Fruit fly (Drosophila melanogaster) whole organism, embryonic: Measurements from ENCODE around the gene Ir93a.
A peak's percentile ranks its signal among the peaks of the same experiment; 100 is the strongest.

Experiments used
- Adf1 ChIP-seq: fragments of 200-800 bp; sonication (Bioruptor generic); IDR thresholded peaks from 2 replicates; pipeline ENCODE4 v1.3.6; 2022; ENCODE audit warnings: missing biosample characterization, missing genetic modification characterization
- Bdp1 ChIP-seq: fragments of 200-800 bp; sonication (Bioruptor generic); optimal IDR thresholded peaks from 3 replicates; lab custom pipeline; 2016; ENCODE audit warnings: missing biosample characterization, missing genetic modification characterization
- CG11085 ChIP-seq: fragments of 200-800 bp; sonication (Bioruptor generic); IDR thresholded peaks from 2 replicates; pipeline ENCODE4 v1.3.6; 2022; ENCODE audit warnings: missing biosample characterization, missing genetic modification characterization
- CG12104 ChIP-seq: fragments of 200-800 bp; sonication (Bioruptor generic); optimal IDR thresholded peaks from 3 replicates; lab custom pipeline; 2016; ENCODE audit warnings: missing biosample characterization, missing genetic modification characterization
- CG12155 ChIP-seq: fragments of 200-800 bp; sonication (Bioruptor generic); optimal IDR thresholded peaks from 3 replicates; lab custom pipeline; 2016; ENCODE audit warnings: missing biosample characterization, missing genetic modification characterization
- CG13424 ChIP-seq: fragments of 200-800 bp; sonication (Bioruptor generic); optimal IDR thresholded peaks from 2 replicates; lab custom pipeline; 2019; ENCODE audit warnings: missing biosample characterization, mild to moderate bottlenecking, missing genetic modification characterization, moderate library complexity
- CG13894 ChIP-seq: fragments of 200-800 bp; sonication (Bioruptor generic); optimal IDR thresholded peaks from 3 replicates; lab custom pipeline; 2018; ENCODE audit warnings: missing biosample characterization, mild to moderate bottlenecking, missing genetic modification characterization, moderate library complexity
- CG14965 ChIP-seq: fragments of 200-800 bp; sonication (Bioruptor generic); optimal IDR thresholded peaks from 2 replicates; lab custom pipeline; 2016; ENCODE audit warnings: missing biosample characterization, missing genetic modification characterization, borderline replicate concordance
- CG17612 ChIP-seq: fragments of 200-800 bp; sonication (Bioruptor generic); IDR thresholded peaks from 2 replicates; pipeline ENCODE4 v1.3.6; 2022; ENCODE audit warnings: missing biosample characterization, missing genetic modification characterization
- CG18262 ChIP-seq: fragments of 200-800 bp; optimal IDR thresholded peaks from 3 replicates; lab custom pipeline; 2019; ENCODE audit warnings: missing biosample characterization, mild to moderate bottlenecking, missing genetic modification characterization, moderate library complexity
- CG1832 ChIP-seq: fragments of 200-800 bp; sonication (Bioruptor generic); optimal IDR thresholded peaks from 2 replicates; lab custom pipeline; 2017; ENCODE audit warnings: missing biosample characterization, mild to moderate bottlenecking, missing genetic modification characterization, inconsistent platforms
- CG2120 ChIP-seq: fragments of 200-800 bp; sonication (Bioruptor generic); optimal IDR thresholded peaks from 3 replicates; lab custom pipeline; 2016; ENCODE audit warnings: missing biosample characterization, missing genetic modification characterization
- CG32767 ChIP-seq: fragments of 200-800 bp; sonication (Bioruptor generic); IDR thresholded peaks from 2 replicates; pipeline ENCODE4 v1.3.6; 2022; ENCODE audit warnings: missing biosample characterization, missing genetic modification characterization
- CG33557 ChIP-seq: fragments of 200-800 bp; sonication (Bioruptor generic); optimal IDR thresholded peaks from 2 replicates; lab custom pipeline; 2019; ENCODE audit warnings: missing biosample characterization, mild to moderate bottlenecking, missing genetic modification characterization, moderate library complexity
- CG43689 ChIP-seq: fragments of 200-800 bp; sonication (Bioruptor generic); IDR thresholded peaks from 2 replicates; pipeline ENCODE4 v1.3.6; 2022; ENCODE audit warnings: missing biosample characterization, missing genetic modification characterization
- CG4854 ChIP-seq: fragments of 200-800 bp; sonication (Bioruptor generic); optimal IDR thresholded peaks from 2 replicates; lab custom pipeline; 2016; ENCODE audit warnings: missing biosample characterization, missing genetic modification characterization, inconsistent platforms
- CG6791 ChIP-seq: fragments of 200-800 bp; sonication (Bioruptor generic); IDR thresholded peaks from 3 replicates; pipeline ENCODE4 v1.3.6; 2022; ENCODE audit warnings: missing biosample characterization, missing genetic modification characterization; ENCODE audit not compliant: partially characterized antibody
- CG9727 ChIP-seq: fragments of 200-800 bp; sonication (Bioruptor generic); optimal IDR thresholded peaks from 3 replicates; lab custom pipeline; 2017; ENCODE audit warnings: missing biosample characterization, mild to moderate bottlenecking, missing genetic modification characterization
- CG9876 ChIP-seq: fragments of 200-800 bp; sonication (Bioruptor generic); optimal IDR thresholded peaks from 2 replicates; lab custom pipeline; 2016; ENCODE audit warnings: missing biosample characterization, missing genetic modification characterization
- CkIIα-i1 ChIP-seq: fragments of 200-800 bp; sonication (Bioruptor generic); IDR thresholded peaks from 2 replicates; pipeline ENCODE4 v1.3.6; 2022; ENCODE audit warnings: missing biosample characterization, missing genetic modification characterization
- Dfd ChIP-seq, 2 experiments: fragments of >200 bp; optimal IDR thresholded peaks; 2 replicates each; lab custom pipeline; 2017; ENCODE audit warnings: missing biosample characterization in 2 of 2, missing genetic modification characterization in 2 of 2
- Dll ChIP-seq: fragments of 200-800 bp; sonication (Bioruptor generic); IDR thresholded peaks from 4 replicates; pipeline ENCODE4 v1.3.6; 2022; ENCODE audit warnings: missing biosample characterization, missing genetic modification characterization; ENCODE audit not compliant: partially characterized antibody
- Doc3 ChIP-seq: fragments of 200-800 bp; sonication (Bioruptor generic); IDR thresholded peaks from 3 replicates; pipeline ENCODE4 v1.3.6; 2022; ENCODE audit warnings: missing biosample characterization, missing genetic modification characterization; ENCODE audit not compliant: partially characterized antibody
- Fer2 ChIP-seq: fragments of 200-800 bp; sonication (Bioruptor generic); optimal IDR thresholded peaks from 2 replicates; lab custom pipeline; 2018; ENCODE audit warnings: missing biosample characterization, mild to moderate bottlenecking, missing genetic modification characterization, moderate library complexity
- Hand ChIP-seq: fragments of 200-800 bp; sonication (Bioruptor generic); optimal IDR thresholded peaks from 2 replicates; lab custom pipeline; 2017; ENCODE audit warnings: mild to moderate bottlenecking, missing biosample characterization, missing genetic modification reagents, missing genetic modification characterization
- Med ChIP-seq: fragments of 200-800 bp; sonication (Bioruptor generic); peaks from one replicate; lab custom pipeline; 2016; ENCODE audit warnings: missing biosample characterization, missing genetic modification characterization, mild to moderate bottlenecking, inconsistent platforms, moderate library complexity
- NC2α ChIP-seq: fragments of 200-800 bp; sonication (Bioruptor generic); optimal IDR thresholded peaks from 2 replicates; lab custom pipeline; 2016; ENCODE audit warnings: missing biosample characterization, missing genetic modification characterization
- NfI ChIP-seq: fragments of 200-800 bp; sonication (Bioruptor generic); optimal IDR thresholded peaks from 3 replicates; lab custom pipeline; 2018; ENCODE audit warnings: missing biosample characterization, mild to moderate bottlenecking, missing genetic modification characterization, moderate library complexity
- Taf1 ChIP-seq: fragments of 200-800 bp; sonication (Bioruptor generic); IDR thresholded peaks from 2 replicates; pipeline ENCODE4 v1.3.6; 2022; ENCODE audit warnings: missing biosample characterization, missing genetic modification characterization
- abd-A ChIP-seq: fragments of 200-800 bp; sonication (Bioruptor generic); optimal IDR thresholded peaks from 3 replicates; lab custom pipeline; 2019; ENCODE audit warnings: missing biosample characterization, mild to moderate bottlenecking, missing genetic modification characterization, moderate library complexity
- ase ChIP-seq: fragments of 200-800 bp; sonication (Bioruptor generic); IDR thresholded peaks from 3 replicates; pipeline ENCODE4 v1.3.6; 2022; ENCODE audit warnings: missing biosample characterization, missing genetic modification characterization
- ash1 ChIP-seq: fragments of 200-800 bp; sonication (Bioruptor generic); optimal IDR thresholded peaks from 2 replicates; lab custom pipeline; 2018; ENCODE audit warnings: missing biosample characterization, mild to moderate bottlenecking, missing genetic modification characterization
- bbx ChIP-seq: fragments of 200-800 bp; sonication (Bioruptor generic); IDR thresholded peaks from 2 replicates; pipeline ENCODE4 v1.3.6; 2022; ENCODE audit warnings: missing biosample characterization, missing genetic modification characterization; ENCODE audit not compliant: partially characterized antibody
- bcd ChIP-seq: fragments of 200-800 bp; sonication (Bioruptor generic); optimal IDR thresholded peaks from 2 replicates; lab custom pipeline; 2017; ENCODE audit warnings: missing biosample characterization, mild to moderate bottlenecking, missing genetic modification characterization
- croc ChIP-seq: fragments of 200-800 bp; sonication (Bioruptor generic); conservative IDR thresholded peaks from 3 replicates; pipeline ENCODE4 v1.3.6; 2022; ENCODE audit warnings: missing biosample characterization, missing genetic modification characterization
- crp ChIP-seq, 2 experiments: fragments of 200-800 bp; sonication (Bioruptor generic); optimal IDR thresholded peaks; 2 replicates in 1 of 2; 3 replicates in 1 of 2; lab custom pipeline; 2017; ENCODE audit warnings: missing biosample characterization in 2 of 2, missing genetic modification characterization in 2 of 2, mild to moderate bottlenecking in 1 of 2, moderate library complexity in 1 of 2
- cwo ChIP-seq: fragments of 200-800 bp; sonication (Bioruptor generic); optimal IDR thresholded peaks from 3 replicates; lab custom pipeline; 2017; ENCODE audit warnings: missing biosample characterization, missing genetic modification characterization, mild to moderate bottlenecking, moderate library complexity, missing genetic modification reagents
- dimm ChIP-seq: fragments of 200-800 bp; sonication (Bioruptor generic); IDR thresholded peaks from 2 replicates; pipeline ENCODE4 v1.3.6; 2022; ENCODE audit warnings: missing biosample characterization, missing genetic modification characterization
- fru ChIP-seq: fragments of >200 bp; optimal IDR thresholded peaks from 2 replicates; lab custom pipeline; 2017
- hbn ChIP-seq: fragments of 200-800 bp; sonication (Bioruptor generic); IDR thresholded peaks from 2 replicates; pipeline ENCODE4 v1.3.6; 2022; ENCODE audit warnings: missing biosample characterization, missing genetic modification characterization; ENCODE audit not compliant: partially characterized antibody
- insv ChIP-seq, 2 experiments: fragments of 200-800 bp; sonication (Bioruptor generic); optimal IDR thresholded peaks; 3 replicates each; lab custom pipeline; 2016 to 2018; ENCODE audit warnings: missing biosample characterization in 2 of 2, missing genetic modification characterization in 2 of 2
- kni ChIP-seq: fragments of 200-800 bp; sonication (Bioruptor generic); optimal IDR thresholded peaks from 3 replicates; lab custom pipeline; 2017; ENCODE audit warnings: mild to moderate bottlenecking, missing biosample characterization, missing genetic modification reagents, missing genetic modification characterization
- mirr ChIP-seq: fragments of 200-800 bp; sonication (Bioruptor generic); optimal IDR thresholded peaks from 3 replicates; lab custom pipeline; 2018; ENCODE audit warnings: missing biosample characterization, mild to moderate bottlenecking, missing genetic modification characterization
- nau ChIP-seq: fragments of 200-800 bp; sonication (Bioruptor generic); optimal IDR thresholded peaks from 3 replicates; lab custom pipeline; 2017; ENCODE audit warnings: missing biosample characterization, mild to moderate bottlenecking, missing genetic modification characterization, missing genetic modification reagents
- nerfin-1 ChIP-seq: fragments of 200-800 bp; sonication (Bioruptor generic); optimal IDR thresholded peaks from 3 replicates; lab custom pipeline; 2019; ENCODE audit warnings: missing biosample characterization, mild to moderate bottlenecking, missing genetic modification characterization, moderate library complexity
- sd ChIP-seq: fragments of 200-800 bp; sonication (Bioruptor generic); optimal IDR thresholded peaks from 3 replicates; lab custom pipeline; 2018; ENCODE audit warnings: missing biosample characterization, mild to moderate bottlenecking, missing genetic modification characterization, moderate library complexity
- sens ChIP-seq: fragments of 200-800 bp; sonication (Bioruptor generic); peaks from one replicate; lab custom pipeline; 2016; ENCODE audit warnings: missing biosample characterization, missing genetic modification characterization
- sisA ChIP-seq: fragments of 200-800 bp; sonication (Bioruptor generic); IDR thresholded peaks from 2 replicates; pipeline ENCODE4 v1.3.6; 2022; ENCODE audit warnings: missing biosample characterization, missing genetic modification characterization
- slou ChIP-seq: fragments of 200-800 bp; sonication (Bioruptor generic); optimal IDR thresholded peaks from 3 replicates; lab custom pipeline; 2016; ENCODE audit warnings: missing biosample characterization, missing genetic modification characterization
- stc ChIP-seq: fragments of 200-800 bp; sonication (Bioruptor generic); IDR thresholded peaks from 2 replicates; pipeline ENCODE4 v1.3.6; 2022; ENCODE audit warnings: missing biosample characterization, missing genetic modification characterization

The Ir93a gene

dm6 chr3R:20897128-20897527 lies 37.4 kb upstream of the Ir93a start, which contains the start of gene Ktl (continued):
- TF ChIP-seq CG33557 (GFP tag; lab: Kevin White, UChicago) (no peak), CG12155 (GFP tag; lab: Kevin White, UChicago) (peak; percentile 64), fru (no peak), ash1 (GFP tag; lab: Kevin White, UChicago) (no peak), CG9727 (GFP tag; lab: Kevin White, UChicago) (no peak), CG32767 (no peak)

- no peak for TF ChIP-seq mirr (GFP tag; lab: Kevin White, UChicago)
- TF ChIP-seq NC2α, result no peak
- peak; percentile 12 for TF ChIP-seq abd-A (tag; lab: Kevin White, UChicago)
- TF ChIP-seq Doc3 (GFP tag; lab: Robert Waterston, UW), result no peak
- TF ChIP-seq Bdp1 (GFP tag; lab: Kevin White, UChicago), result peak; percentile 99
- TF ChIP-seq cwo (GFP tag; lab: Kevin White, UChicago), result no peak
- no peak for TF ChIP-seq kni (GFP tag; lab: Kevin White, UChicago)
- no peak for TF ChIP-seq dimm (GFP tag; lab: Robert Waterston, UW)
- no peak for TF ChIP-seq CG9876 (GFP tag; lab: Kevin White, UChicago)
- no peak for TF ChIP-seq NfI
- peak; percentile 56 for TF ChIP-seq sens (GFP tag; lab: Kevin White, UChicago)
- TF ChIP-seq bbx, result peak; percentile 78
- TF ChIP-seq Fer2 (tag; lab: Kevin White, UChicago), result no peak
- no peak for TF ChIP-seq Taf1 (GFP tag; lab: Robert Waterston, UW)
- TF ChIP-seq CG14965 (GFP tag; lab: Kevin White, UChicago), result no peak
- no peak for TF ChIP-seq CG43689 (GFP tag; lab: Robert Waterston, UW)
- no peak for TF ChIP-seq bcd (GFP tag; lab: Kevin White, UChicago)
- TF ChIP-seq slou (GFP tag; lab: Kevin White, UChicago), result no peak
- no peak for TF ChIP-seq Hand (GFP tag; lab: Kevin White, UChicago)
- no peak for TF ChIP-seq CG11085 (GFP tag; lab: Robert Waterston, UW)
- TF ChIP-seq Dfd (GFP tag; optimal IDR thresholded peaks at IDR 0.05; lab: Kevin White, UChicago), result no peak
- TF ChIP-seq CG17612 (GFP tag; lab: Robert Waterston, UW), result no peak
- TF ChIP-seq nau (GFP tag; lab: Kevin White, UChicago), result no peak
- no peak for TF ChIP-seq CkIIα-i1
- TF ChIP-seq Med (GFP tag; lab: Kevin White, UChicago), result no peak
- TF ChIP-seq insv (GFP tag; optimal IDR thresholded peaks at IDR 0.05; lab: Kevin White, UChicago), result no peak
- no peak for TF ChIP-seq croc (GFP tag; lab: Robert Waterston, UW)
- TF ChIP-seq CG1832 (GFP tag; lab: Kevin White, UChicago), result peak; percentile 25
- TF ChIP-seq stc (GFP tag; lab: Robert Waterston, UW), result no peak
- TF ChIP-seq CG2120 (GFP tag; lab: Kevin White, UChicago), result no peak
- no peak for TF ChIP-seq CG18262 (tag; lab: Kevin White, UChicago)
- peak; percentile 17; the same call in 1 of the 2 replicates for TF ChIP-seq hbn (GFP tag; lab: Robert Waterston, UW)
- TF ChIP-seq CG13424 (tag; lab: Kevin White, UChicago), result no peak
- TF ChIP-seq sisA (GFP tag; lab: Robert Waterston, UW), result no peak
- no peak for TF ChIP-seq ase (GFP tag; lab: Robert Waterston, UW)
- TF ChIP-seq Adf1 (GFP tag; lab: Robert Waterston, UW), result no peak
- no peak for TF ChIP-seq nerfin-1
- no peak; the same call in 3 of the 4 replicates for TF ChIP-seq Dll (GFP tag; lab: Robert Waterston, UW)
- no peak for TF ChIP-seq CG4854 (GFP tag; lab: Kevin White, UChicago)
- TF ChIP-seq CG6791, result peak; percentile 83; the same call in 2 of the 3 replicates
- TF ChIP-seq CG12104 (GFP tag; lab: Kevin White, UChicago), result no peak
- TF ChIP-seq crp (GFP tag; optimal IDR thresholded peaks at IDR 0.05; lab: Kevin White, UChicago), result no peak
- TF ChIP-seq CG13894 (tag; lab: Kevin White, UChicago), result no peak
- no peak for TF ChIP-seq sd
These were observed 31.8 kb upstream of the Ir93a start for dm6 chr3R:20891495-20891894.
